Worm (Caenorhabditis elegans) whole organism, young adult: ENCODE results near the gene T01E8.1.

Source experiments
- B0019.2 ChIP-seq: fragments of 200-800 bp; sonication (Bioruptor generic); conservative IDR thresholded peaks from 2 replicates; pipeline ENCODE4 v1.3.6; 2022; ENCODE audit warnings: missing genetic modification reagents, missing genetic modification characterization, missing compliant biosample characterization
- B0035.1 ChIP-seq: sonication (generic microtip); optimal IDR thresholded peaks from 2 replicates; lab custom pipeline; 2016; ENCODE audit warnings: missing genetic modification characterization, mild to moderate bottlenecking, missing compliant biosample characterization, missing genotype, missing genetic modification reagents
- B0336.3 ChIP-seq: fragments of 200-800 bp; sonication (Bioruptor generic); IDR thresholded peaks from 2 replicates; pipeline ENCODE4 v1.3.6; 2022; ENCODE audit warnings: missing genetic modification characterization, missing compliant biosample characterization
- C17E4.6 ChIP-seq: fragments of 200-800 bp; sonication (Bioruptor generic); IDR thresholded peaks from 2 replicates; pipeline ENCODE4 v1.3.6; 2022; ENCODE audit warnings: missing genetic modification reagents, missing genetic modification characterization, missing compliant biosample characterization
- F23B12.7 ChIP-seq: sonication (generic microtip); optimal IDR thresholded peaks from 2 replicates; lab custom pipeline; 2017; ENCODE audit warnings: missing genetic modification characterization, mild to moderate bottlenecking, missing compliant biosample characterization, antibody characterized with exemption, moderate library complexity; ENCODE audit not compliant: insufficient read depth
- F37B4.10 ChIP-seq: fragments of 200-800 bp; sonication (Bioruptor generic); IDR thresholded peaks from 2 replicates; pipeline ENCODE4 v1.3.6; 2022; ENCODE audit warnings: missing genetic modification characterization, missing compliant biosample characterization
- F49E8.2 ChIP-seq: sonication (generic microtip); optimal IDR thresholded peaks from 3 replicates; lab custom pipeline; 2017; ENCODE audit warnings: missing genetic modification characterization, mild to moderate bottlenecking, missing compliant biosample characterization, antibody characterized with exemption, moderate library complexity; ENCODE audit not compliant: insufficient read depth
- T07F8.4 ChIP-seq: sonication (generic microtip); optimal IDR thresholded peaks from 2 replicates; lab custom pipeline; 2016; ENCODE audit warnings: mild to moderate bottlenecking, missing genetic modification characterization, moderate library complexity, missing compliant biosample characterization
- T26A5.8 ChIP-seq: sonication (generic microtip); optimal IDR thresholded peaks from 2 replicates; lab custom pipeline; 2016; ENCODE audit warnings: missing genetic modification characterization, missing compliant biosample characterization
- Y53F4B.3 ChIP-seq: fragments of 200-800 bp; sonication (Bioruptor generic); IDR thresholded peaks from 2 replicates; pipeline ENCODE4 v1.3.6; 2022; ENCODE audit warnings: missing genetic modification reagents, missing genetic modification characterization, missing compliant biosample characterization
- attf-6 ChIP-seq: fragments of 200-800 bp; sonication (Bioruptor generic); IDR thresholded peaks from 2 replicates; pipeline ENCODE4 v1.3.6; 2022; ENCODE audit warnings: missing genetic modification reagents, missing genetic modification characterization, missing compliant biosample characterization
- bed-1 ChIP-seq: fragments of 200-800 bp; sonication (Bioruptor generic); IDR thresholded peaks from 2 replicates; pipeline ENCODE4 v1.3.6; 2022; ENCODE audit warnings: missing genetic modification reagents, missing genetic modification characterization, missing compliant biosample characterization
- cebp-1 ChIP-seq, 2 experiments: fragments of 200-800 bp in 1 of 2; sonication (Bioruptor generic) in 1 of 2; sonication (generic microtip) in 1 of 2; IDR thresholded peaks in 1 of 2; optimal IDR thresholded peaks in 1 of 2; 2 replicates each; pipeline versions ENCODE4 v1.3.6 to Lab custom; 2017 to 2022; ENCODE audit warnings: missing compliant biosample characterization in 2 of 2, missing genetic modification characterization in 2 of 2, mild to moderate bottlenecking in 1 of 2, missing genetic modification reagents in 1 of 2, moderate library complexity in 1 of 2
- ceh-27 ChIP-seq: fragments of 200-800 bp; sonication (Bioruptor generic); optimal IDR thresholded peaks from 2 replicates; lab custom pipeline; 2018; ENCODE audit warnings: mild to moderate bottlenecking, missing genetic modification characterization, moderate library complexity, missing compliant biosample characterization
- die-1 ChIP-seq: sonication (generic microtip); optimal IDR thresholded peaks from 2 replicates; lab custom pipeline; 2016; ENCODE audit warnings: missing genotype, mild to moderate bottlenecking, missing genetic modification characterization, missing compliant biosample characterization
- efl-1 ChIP-seq: fragments of 150-350 bp; optimal IDR thresholded peaks from 2 replicates; lab custom pipeline; 2014; ENCODE audit warnings: missing biosample characterization, missing genetic modification reagents, missing genetic modification characterization
- egl-44 ChIP-seq: fragments of 200-800 bp; sonication (Bioruptor generic); IDR thresholded peaks from 2 replicates; pipeline ENCODE4 v1.3.6; 2022; ENCODE audit warnings: missing genetic modification reagents, missing genetic modification characterization, missing compliant biosample characterization
- him-1 ChIP-seq: sonication (generic microtip); optimal IDR thresholded peaks from 2 replicates; lab custom pipeline; 2016; ENCODE audit warnings: missing genotype, missing genetic modification reagents, missing genetic modification characterization, missing compliant biosample characterization
- hlh-26 ChIP-seq: fragments of 200-800 bp; sonication (Bioruptor generic); conservative IDR thresholded peaks from 2 replicates; pipeline ENCODE4 v1.3.6; 2022; ENCODE audit warnings: missing genetic modification reagents, missing genetic modification characterization, missing compliant biosample characterization
- hmg-1.2 ChIP-seq: fragments of 200-800 bp; sonication (Bioruptor generic); IDR thresholded peaks from 2 replicates; pipeline ENCODE4 v1.3.6; 2022; ENCODE audit warnings: missing genetic modification reagents, missing genetic modification characterization, missing compliant biosample characterization
- hmg-20 ChIP-seq: fragments of 200-800 bp; sonication (Bioruptor generic); IDR thresholded peaks from 2 replicates; pipeline ENCODE4 v1.3.6; 2022; ENCODE audit warnings: missing genetic modification reagents, missing genetic modification characterization, missing compliant biosample characterization
- lin-54 ChIP-seq: fragments of 200-800 bp; sonication (Bioruptor generic); optimal IDR thresholded peaks from 2 replicates; lab custom pipeline; 2018; ENCODE audit warnings: mild to moderate bottlenecking, missing genetic modification characterization, missing compliant biosample characterization
- madf-8 ChIP-seq: fragments of 200-800 bp; sonication (Bioruptor generic); conservative IDR thresholded peaks from 2 replicates; pipeline ENCODE4 v1.3.6; 2022; ENCODE audit warnings: missing genetic modification reagents, missing genetic modification characterization, missing compliant biosample characterization
- mel-28 ChIP-seq: sonication (generic microtip); optimal IDR thresholded peaks from 2 replicates; lab custom pipeline; 2016; ENCODE audit warnings: borderline replicate concordance, mild to moderate bottlenecking, missing genetic modification characterization, missing compliant biosample characterization
- nhr-90 ChIP-seq: sonication (generic microtip); optimal IDR thresholded peaks from 2 replicates; lab custom pipeline; 2016; ENCODE audit warnings: missing genotype, mild to moderate bottlenecking, missing genetic modification characterization, missing compliant biosample characterization
- pha-4 ChIP-seq: fragments of 150-350 bp; sonication (generic microtip); optimal IDR thresholded peaks from 2 replicates; lab custom pipeline; 2014; ENCODE audit warnings: missing biosample characterization, missing genetic modification reagents, missing genetic modification characterization
- rec-8 ChIP-seq, 2 experiments: sonication (generic microtip); optimal IDR thresholded peaks; 2 replicates each; lab custom pipeline; 2016; ENCODE audit warnings: mild to moderate bottlenecking in 2 of 2, missing genetic modification characterization in 2 of 2, missing genetic modification reagents in 2 of 2, missing genotype in 2 of 2, missing biosample characterization in 1 of 2, missing compliant biosample characterization in 1 of 2, moderate library complexity in 1 of 2
- rpc-1 ChIP-seq, 2 experiments: fragments of 150-350 bp in 1 of 2; sonication (generic microtip) in 1 of 2; optimal IDR thresholded peaks; 2 replicates each; lab custom pipeline; 2014 to 2018; ENCODE audit warnings: missing biosample characterization in 1 of 2, missing genetic modification characterization in 1 of 2, missing genetic modification reagents in 1 of 2, missing genotype in 1 of 2
- sdz-38 ChIP-seq: sonication (generic microtip); optimal IDR thresholded peaks from 2 replicates; lab custom pipeline; 2016; ENCODE audit warnings: missing genotype, missing genetic modification characterization, missing compliant biosample characterization
- sea-2 ChIP-seq: fragments of 200-800 bp; sonication (Bioruptor generic); IDR thresholded peaks from 2 replicates; pipeline ENCODE4 v1.3.6; 2022; ENCODE audit warnings: missing genetic modification characterization, missing compliant biosample characterization
- snpc-3.4 ChIP-seq: sonication (generic microtip); optimal IDR thresholded peaks from 2 replicates; lab custom pipeline; 2017; ENCODE audit warnings: missing genetic modification characterization, mild to moderate bottlenecking, missing compliant biosample characterization, antibody characterized with exemption, moderate library complexity, missing genotype, missing genetic modification reagents
- somi-1 ChIP-seq: fragments of 200-800 bp; sonication (Bioruptor generic); optimal IDR thresholded peaks from 2 replicates; lab custom pipeline; 2018; ENCODE audit warnings: mild to moderate bottlenecking, missing genetic modification characterization, missing compliant biosample characterization
- ztf-25 ChIP-seq: fragments of 200-800 bp; sonication (Bioruptor generic); IDR thresholded peaks from 2 replicates; pipeline ENCODE4 v1.3.6; 2022; ENCODE audit warnings: missing genetic modification reagents, missing genetic modification characterization, missing compliant biosample characterization

Gene T01E8.1

DNA sequence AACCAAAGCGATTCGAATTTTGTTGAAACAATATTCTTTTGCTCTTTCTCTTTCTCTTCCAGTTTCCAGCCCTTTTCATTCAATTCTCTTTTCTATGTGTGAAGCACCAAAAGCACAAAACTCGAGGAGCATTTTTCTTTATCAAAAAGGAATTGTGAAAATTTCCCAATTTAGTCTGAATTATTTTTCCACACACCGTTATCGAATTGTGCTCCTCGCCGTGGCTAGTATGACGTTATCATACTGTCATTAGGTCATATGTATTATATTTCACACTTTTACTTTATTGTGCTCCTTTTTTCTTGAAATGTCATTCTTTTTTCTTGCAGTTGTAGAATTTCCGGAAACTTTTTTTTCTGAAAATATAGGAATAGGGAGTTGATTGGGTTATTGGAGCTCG, 15.1 kb downstream of the T01E8.1 start (continued):
- TF ChIP-seq Y53F4B.3, result no peak

DNA sequence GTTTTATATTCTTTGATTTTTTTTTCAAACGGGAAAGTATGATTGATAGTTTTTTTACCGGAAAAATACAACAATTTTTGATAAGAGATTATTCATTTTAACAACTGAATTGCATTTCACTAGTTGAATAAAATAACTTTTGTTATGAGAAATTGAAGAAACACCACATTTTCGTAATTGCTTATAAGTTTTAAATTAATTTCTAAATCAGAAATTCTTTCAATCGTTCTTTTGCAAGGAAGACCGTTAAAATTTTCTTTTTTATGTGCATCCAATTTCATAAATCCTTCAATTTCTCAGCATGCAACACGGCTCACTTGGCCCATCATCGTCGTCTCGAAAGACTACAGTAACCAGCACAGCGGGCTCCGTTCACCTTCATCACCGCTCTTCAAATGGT, 16.1 kb downstream of the T01E8.1 start, which contains the start of gene plc-3:
plc-3 (plus strand) TSS at position 301 of the 400 bp plus-strand sequence.
- TF ChIP-seq B0336.3, result no peak
- TF ChIP-seq sdz-38 (tag; lab: Kevin White, UChicago), result no peak
- TF ChIP-seq madf-8 (GFP tag; lab: Robert Waterston, UW), result no peak
- TF ChIP-seq nhr-90 (tag; lab: Kevin White, UChicago), result no peak
- no peak for TF ChIP-seq F37B4.10 (GFP tag; lab: Robert Waterston, UW)
- TF ChIP-seq lin-54 (GFP tag; lab: Kevin White, UChicago), result no peak
- no peak for TF ChIP-seq ztf-25 (GFP tag; lab: Robert Waterston, UW)
- TF ChIP-seq efl-1 (GFP tag; lab: Kevin White, UChicago), result no peak

- TF ChIP-seq die-1 (tag; lab: Kevin White, UChicago), result no peak
- TF ChIP-seq egl-44 (GFP tag; lab: Robert Waterston, UW), result no peak
- no peak for TF ChIP-seq F49E8.2 (tag; lab: Kevin White, UChicago)
- TF ChIP-seq B0019.2 (GFP tag; lab: Robert Waterston, UW), result no peak
- TF ChIP-seq bed-1 (GFP tag; lab: Robert Waterston, UW), result no peak
- no peak for TF ChIP-seq pha-4 (tag; lab: Kevin White, UChicago)
- no peak for TF ChIP-seq sea-2 (GFP tag; lab: Robert Waterston, UW)
- TF ChIP-seq rpc-1 (optimal IDR thresholded peaks at IDR 0.05; lab: Kevin White, UChicago), result no peak
- TF ChIP-seq rpc-1 (tag; optimal IDR thresholded peaks at IDR 0.05; lab: Kevin White, UChicago), result no peak
- TF ChIP-seq ceh-27 (GFP tag; lab: Kevin White, UChicago), result no peak
- TF ChIP-seq hlh-26, result no peak
- no peak for TF ChIP-seq mel-28 (tag; lab: Kevin White, UChicago)
- no peak for TF ChIP-seq snpc-3.4 (tag; lab: Kevin White, UChicago)
- no peak for TF ChIP-seq madf-8 (GFP tag; lab: Robert Waterston, UW)
Measured at ce11 chrII:10227030-10227429, 20.5 kb downstream of the T01E8.1 start, which contains the start of gene srh-135. srh-135 (minus strand) TSS chrII:10227130.

- TF ChIP-seq cebp-1 (GFP tag; IDR thresholded peaks at IDR 0.05; lab: Robert Waterston, UW), result no peak
- no peak for TF ChIP-seq cebp-1 (tag; optimal IDR thresholded peaks at IDR 0.05; lab: Kevin White, UChicago)
- TF ChIP-seq C17E4.6 (GFP tag; lab: Robert Waterston, UW), result no peak
- no peak for TF ChIP-seq rec-8 (tag; optimal IDR thresholded peaks at IDR 0.05; lab: Kevin White, UChicago)
- TF ChIP-seq B0035.1 (tag; lab: Kevin White, UChicago), result no peak
- no peak for TF ChIP-seq T07F8.4 (tag; lab: Kevin White, UChicago)
- no peak for TF ChIP-seq him-1
- TF ChIP-seq bed-1 (GFP tag; lab: Robert Waterston, UW), result no peak
- TF ChIP-seq hmg-20 (GFP tag; lab: Robert Waterston, UW), result no peak
- no peak for TF ChIP-seq T26A5.8 (tag; lab: Kevin White, UChicago)
- no peak for TF ChIP-seq B0336.3
- no peak for TF ChIP-seq attf-6 (GFP tag; lab: Robert Waterston, UW)
- no peak for TF ChIP-seq hmg-1.2 (GFP tag; lab: Robert Waterston, UW)
- no peak for TF ChIP-seq somi-1 (GFP tag; lab: Kevin White, UChicago)
- no peak for TF ChIP-seq F23B12.7
Measured at ce11 chrII:10230972-10231371, 24.4 kb downstream of the T01E8.1 start, which contains the start of gene T01E8.8. T01E8.8 (plus strand) TSS chrII:10231272.
